Fruit fly (Drosophila melanogaster) whole organism, adult: ENCODE data around the gene Sox100B.

ENCODE experiments used
- CG12768 ChIP-seq: fragments of 200-800 bp; sonication (Bioruptor generic); optimal IDR thresholded peaks from 2 replicates; lab custom pipeline; 2017; ENCODE audit warnings: missing biosample characterization, missing genetic modification characterization, mild to moderate bottlenecking, moderate library complexity, missing genetic modification reagents
- CG14711 ChIP-seq: fragments of 200-800 bp; sonication (Bioruptor generic); optimal IDR thresholded peaks from 2 replicates; lab custom pipeline; 2018; ENCODE audit warnings: missing biosample characterization, mild to moderate bottlenecking, missing genetic modification characterization, moderate library complexity
- CG5204 ChIP-seq: fragments of 200-800 bp; sonication (Bioruptor generic); optimal IDR thresholded peaks from 2 replicates; lab custom pipeline; 2016; ENCODE audit warnings: missing biosample characterization, missing genetic modification characterization
- CG7045 ChIP-seq: fragments of 200-800 bp; sonication (Bioruptor generic); optimal IDR thresholded peaks from 2 replicates; lab custom pipeline; 2017; ENCODE audit warnings: missing biosample characterization, mild to moderate bottlenecking, missing genetic modification characterization
- ovo ChIP-seq: fragments of 200-800 bp; sonication (Bioruptor generic); optimal IDR thresholded peaks from 2 replicates; lab custom pipeline; 2016; ENCODE audit warnings: missing biosample characterization, missing genetic modification characterization
- pad ChIP-seq: fragments of 200-800 bp; sonication (Bioruptor generic); optimal IDR thresholded peaks from 3 replicates; lab custom pipeline; 2017; ENCODE audit warnings: missing biosample characterization, missing genetic modification characterization, mild to moderate bottlenecking, moderate library complexity, missing genetic modification reagents
- toe ChIP-seq: fragments of 200-800 bp; sonication (Bioruptor generic); optimal IDR thresholded peaks from 2 replicates; lab custom pipeline; 2016; ENCODE audit warnings: missing biosample characterization, missing genetic modification characterization

DNA sequence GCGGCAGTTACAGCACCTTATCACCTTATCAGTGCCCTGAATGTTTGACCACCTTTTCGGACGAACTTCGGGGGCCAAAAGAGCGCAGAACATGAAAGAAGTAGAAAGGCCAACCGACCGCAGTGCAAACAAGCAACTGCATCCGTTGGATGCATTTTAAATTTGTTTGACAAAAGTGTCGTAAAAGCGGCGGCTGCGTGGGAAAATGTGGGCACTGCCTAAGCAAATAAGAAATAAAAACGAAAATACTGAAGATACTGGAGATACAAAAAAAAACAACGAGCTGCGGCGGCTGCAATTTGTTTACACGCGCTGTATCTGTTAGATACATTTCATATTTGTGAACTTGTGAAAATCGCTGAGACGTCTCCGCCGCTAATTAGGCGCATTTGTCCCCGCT is 5.7 kb downstream of the Sox100B start:
- TF ChIP-seq CG12768 (GFP tag; lab: Kevin White, UChicago) (no peak), pad (no peak), ovo (no peak), CG7045 (GFP tag; lab: Kevin White, UChicago) (no peak), CG14711 (no peak), toe (no peak), CG5204 (no peak)
